Worm (Caenorhabditis elegans): ENCODE data around the gene fbxb-62.

DNA sequence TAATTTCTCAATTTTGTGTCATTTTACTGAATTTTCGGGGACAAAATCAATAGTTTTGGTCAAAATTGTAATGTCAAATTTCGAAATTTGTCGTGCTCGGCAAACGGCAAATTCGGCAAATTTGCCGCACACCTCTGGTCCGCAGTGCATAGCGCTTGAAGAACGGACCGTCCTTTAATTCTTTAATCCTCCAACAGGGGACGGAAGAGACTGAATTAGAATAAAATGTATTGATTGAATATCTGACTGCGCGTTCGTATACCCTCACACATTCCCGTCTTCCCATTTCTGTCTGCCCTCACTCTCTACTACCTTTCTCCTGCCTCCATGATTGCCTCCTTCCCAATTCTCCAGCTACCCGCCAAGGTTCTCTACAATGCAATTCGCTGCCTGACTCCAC is 2.6 kb downstream of the fbxb-62 start, which contains the start of gene F55C9.14:
- TF ChIP-seq him-1 (tag; optimal IDR thresholded peaks at IDR 0.05) (no peak), dao-5 (tag; optimal IDR thresholded peaks at IDR 0.05) (no peak)

All from whole organism, L4/young adult.